Worm (Caenorhabditis elegans) whole organism, mixed stage, embryonic: ENCODE results near the gene lact-7.

Experiments used
- nhr-12 ChIP-seq: fragments of 150-350 bp; optimal IDR thresholded peaks from 2 replicates; lab custom pipeline; 2014; ENCODE audit warnings: missing biosample characterization, missing genetic modification characterization
- nhr-76 ChIP-seq: sonication (generic microtip); optimal IDR thresholded peaks from 2 replicates; lab custom pipeline; 2017; ENCODE audit warnings: missing biosample characterization, missing genetic modification characterization
- pha-4 ChIP-seq: fragments of 150-350 bp; optimal IDR thresholded peaks from 2 replicates; lab custom pipeline; 2018; ENCODE audit warnings: missing biosample characterization, missing genetic modification reagents, missing genetic modification characterization
- tbx-8 ChIP-seq: fragments of 200-800 bp; sonication (Bioruptor generic); optimal IDR thresholded peaks from 2 replicates; lab custom pipeline; 2018; ENCODE audit warnings: mild to moderate bottlenecking, missing genetic modification characterization, moderate library complexity, missing compliant biosample characterization
- unc-39 ChIP-seq: fragments of 150-350 bp; optimal IDR thresholded peaks from 2 replicates; lab custom pipeline; 2014; ENCODE audit warnings: missing biosample characterization, missing genetic modification characterization
- unc-62 ChIP-seq: fragments of 150-350 bp; optimal IDR thresholded peaks from 2 replicates; lab custom pipeline; 2014; ENCODE audit warnings: missing biosample characterization, missing genetic modification reagents, missing genetic modification characterization

- no peak for TF ChIP-seq nhr-76 (tag; lab: Kevin White, UChicago)
- TF ChIP-seq pha-4 = no peak
- no peak for TF ChIP-seq tbx-8
- TF ChIP-seq nhr-12 (tag; lab: Kevin White, UChicago) = no peak
- TF ChIP-seq unc-62 = no peak
- no peak for TF ChIP-seq unc-39
Observed at ce11 chrX:11752289-11752688, 6.6 kb upstream of the lact-7 start.
